Worm (Caenorhabditis elegans) whole organism, L1 larva: ENCODE data around the gene spe-45.

Source experiments
- C16A3.4 ChIP-seq: fragments of 150-350 bp; optimal IDR thresholded peaks from 2 replicates; lab custom pipeline; 2014; ENCODE audit warnings: missing biosample characterization, missing genetic modification characterization
- aly-2 ChIP-seq: fragments of 150-350 bp; optimal IDR thresholded peaks from 2 replicates; lab custom pipeline; 2014; ENCODE audit warnings: missing biosample characterization, missing genetic modification characterization
- ceh-82 ChIP-seq, 3 experiments: fragments of 150-350 bp in 1 of 3; sonication (generic microtip) in 2 of 3; optimal IDR thresholded peaks; 2 replicates each; lab custom pipeline; 2014 to 2017; ENCODE audit warnings: missing biosample characterization in 3 of 3, missing genetic modification characterization in 3 of 3
- dsc-1 ChIP-seq: sonication (generic microtip); optimal IDR thresholded peaks from 2 replicates; lab custom pipeline; 2016; ENCODE audit warnings: mild to moderate bottlenecking, missing genetic modification characterization, missing compliant biosample characterization
- egl-27 ChIP-seq, 2 experiments: fragments of 150-350 bp in 1 of 2; sonication (generic microtip); optimal IDR thresholded peaks; 3 replicates each; lab custom pipeline; 2017 to 2018; ENCODE audit warnings: missing biosample characterization in 2 of 2, missing genetic modification characterization in 2 of 2, missing genetic modification reagents in 2 of 2
- elt-3 ChIP-seq, 6 experiments: fragments of 150-350 bp in 1 of 6; sonication (generic microtip); optimal IDR thresholded peaks; 2 replicates each; lab custom pipeline; 2017 to 2018; ENCODE audit warnings: missing biosample characterization in 6 of 6, missing genetic modification characterization in 6 of 6, inconsistent platforms in 1 of 6
- irx-1 ChIP-seq: sonication (generic microtip); optimal IDR thresholded peaks from 2 replicates; lab custom pipeline; 2016; ENCODE audit warnings: missing genetic modification characterization, missing compliant biosample characterization
- lin-13 ChIP-seq: fragments of 150-350 bp; optimal IDR thresholded peaks from 2 replicates; lab custom pipeline; 2014; ENCODE audit warnings: missing biosample characterization, missing genetic modification reagents, missing genetic modification characterization
- mep-1 ChIP-seq: fragments of 150-350 bp; optimal IDR thresholded peaks from 2 replicates; lab custom pipeline; 2014; ENCODE audit warnings: missing biosample characterization, missing genetic modification characterization
- nhr-84 ChIP-seq: sonication (generic microtip); optimal IDR thresholded peaks from 2 replicates; lab custom pipeline; 2017; ENCODE audit warnings: missing biosample characterization, missing genetic modification characterization
- zag-1 ChIP-seq: fragments of 150-350 bp; optimal IDR thresholded peaks from 2 replicates; lab custom pipeline; 2014; ENCODE audit warnings: missing biosample characterization, missing genetic modification characterization

ce11 chrIV:12403440-12403839, 13.5 kb upstream of the spe-45 start:
- TF ChIP-seq lin-13 (GFP tag; lab: Kevin White, UChicago) (no peak), aly-2 (tag; lab: Kevin White, UChicago) (no peak), mep-1 (tag; lab: Kevin White, UChicago) (no peak), elt-3 (tag; optimal IDR thresholded peaks at IDR 0.05; lab: Kevin White, UChicago) (peak in 2 of 6 experiments; percentile 36 to 50), C16A3.4 (tag; lab: Kevin White, UChicago) (no peak), nhr-84 (tag; lab: Kevin White, UChicago) (no peak), egl-27 (tag; optimal IDR thresholded peaks at IDR 0.05; lab: Kevin White, UChicago) (no peak), dsc-1 (tag; lab: Kevin White, UChicago) (no peak), zag-1 (tag; lab: Kevin White, UChicago) (no peak), irx-1 (no peak), ceh-82 (tag; optimal IDR thresholded peaks at IDR 0.05; lab: Kevin White, UChicago) (no peak)
